Worm (Caenorhabditis elegans): Measurements from ENCODE around the gene xrn-1.

- no peak for TF ChIP-seq fkh-10 (GFP tag; optimal IDR thresholded peaks at IDR 0.05)
- no peak for TF ChIP-seq gmeb-2 (tag; optimal IDR thresholded peaks at IDR 0.05)
- TF ChIP-seq pqm-1 (tag; optimal IDR thresholded peaks at IDR 0.05), result no peak
- TF ChIP-seq nfya-1 (tag; optimal IDR thresholded peaks at IDR 0.05), result no peak
- TF ChIP-seq che-1 (tag; optimal IDR thresholded peaks at IDR 0.05), result no peak
- no peak for TF ChIP-seq nhr-232 (tag; optimal IDR thresholded peaks at IDR 0.05)
- TF ChIP-seq lin-11 (tag; optimal IDR thresholded peaks at IDR 0.05), result no peak
- TF ChIP-seq elt-4 (tag; optimal IDR thresholded peaks at IDR 0.05), result no peak
Observed at ce11 chrII:14060439-14060838, 8.3 kb upstream of the xrn-1 start, which contains the start of gene W01G7.4.

All from whole organism, late embryonic.